Worm (Caenorhabditis elegans) whole organism, dauer: ENCODE results near the gene C30H6.5.

Experiments
- unc-62 ChIP-seq: sonication (generic microtip); optimal IDR thresholded peaks from 2 replicates; lab custom pipeline; 2017; ENCODE audit warnings: missing biosample characterization, missing genetic modification reagents, missing genetic modification characterization

The C30H6.5 gene

DNA sequence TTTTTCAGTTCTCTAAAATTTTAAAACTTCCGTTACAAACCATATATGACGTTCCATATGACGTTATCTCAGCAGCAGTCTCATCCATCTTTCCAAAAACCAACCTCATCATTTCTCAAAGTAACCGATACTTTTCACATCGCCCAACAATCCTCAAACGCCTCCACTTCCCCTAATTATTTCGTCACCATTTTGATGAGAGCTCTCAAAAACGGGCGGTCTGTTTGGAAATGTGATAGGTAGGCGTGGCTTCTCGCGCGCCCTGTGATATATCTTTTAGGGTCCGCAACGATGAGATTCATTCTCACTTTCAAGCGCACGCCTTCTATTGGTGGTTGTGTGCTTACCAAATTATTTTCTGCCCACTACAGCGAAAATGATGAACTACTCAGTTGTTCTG lies 3.3 kb upstream of the C30H6.5 start, which contains the start of gene trh-1:
Gene trh-1, plus strand, starts transcription at position 301 of the 400 bp plus-strand sequence.
- no peak for TF ChIP-seq unc-62 (GFP tag; lab: Kevin White, UChicago)

ce11 chrIV:17376127-17376526 lies 4.6 kb downstream of the C30H6.5 start, which contains the start of gene haf-1:
TSS of gene haf-1 (plus strand) at chrIV:17376427.
- TF ChIP-seq unc-62 (GFP tag; lab: Kevin White, UChicago): no peak

ce11 chrIV:17380061-17380680 lies 8.6 kb downstream of the C30H6.5 start, which contains the start of the genes C30H6.9 and dlat-2:
TSS of gene C30H6.9 (minus strand) at chrIV:17380170.
TSS of gene dlat-2 (plus strand) at chrIV:17380626.
- TF ChIP-seq unc-62 (GFP tag; lab: Kevin White, UChicago): no peak

DNA sequence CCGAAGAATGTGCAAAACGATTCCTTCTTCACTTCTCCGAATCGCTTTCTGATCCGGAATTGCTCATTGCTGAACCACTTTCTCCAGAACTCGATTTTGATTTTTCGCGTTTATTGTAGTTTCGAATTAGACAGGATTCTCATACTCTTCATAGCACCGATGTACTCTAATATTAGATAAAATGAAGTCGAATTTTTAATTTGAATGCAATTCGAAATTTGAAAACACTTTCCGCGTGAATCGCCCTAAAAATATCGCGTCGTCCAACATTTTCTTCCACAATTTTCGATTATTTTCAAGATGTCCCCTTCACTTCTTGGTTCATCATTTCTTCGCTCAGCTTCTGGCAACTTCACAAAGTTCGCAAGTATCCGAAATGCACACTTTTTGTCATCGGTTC lies 10.5 kb downstream of the C30H6.5 start, which contains the start of gene C30H6.8:
Gene C30H6.8, plus strand, starts transcription at position 301 of the 400 bp plus-strand sequence.
- TF ChIP-seq unc-62 (GFP tag; lab: Kevin White, UChicago): no peak

- no peak for TF ChIP-seq unc-62 (GFP tag; lab: Kevin White, UChicago)
Observed at ce11 chrIV:17383046-17383445, 11.5 kb downstream of the C30H6.5 start, which contains the start of gene C30H6.12. TSS of gene C30H6.12 (plus strand) at chrIV:17383346.

DNA sequence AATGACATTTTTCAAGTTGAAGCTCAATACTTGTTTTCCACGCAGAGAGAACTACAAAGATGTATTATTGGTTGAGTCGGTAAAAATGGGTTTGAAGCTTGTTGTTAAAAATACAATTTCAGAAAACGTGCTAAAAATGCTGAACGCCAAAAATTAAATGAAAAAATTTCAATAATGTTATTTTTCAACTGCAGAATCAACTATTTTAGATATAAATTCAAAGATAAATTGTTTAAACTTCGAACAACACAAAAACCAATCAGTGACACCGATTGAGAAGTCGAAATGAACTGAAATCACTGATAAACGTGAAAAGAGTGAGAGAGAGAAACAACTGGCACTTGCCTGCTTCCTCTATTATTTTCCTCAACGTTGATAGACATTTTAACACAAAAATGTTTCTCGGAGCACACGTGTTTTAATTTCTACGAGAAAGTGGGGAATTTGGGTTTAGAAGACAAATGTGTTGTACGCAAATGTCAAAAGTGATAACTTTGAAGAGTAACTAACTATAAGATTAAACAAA lies 15.9 kb downstream of the C30H6.5 start, which contains the start of gene T02D1.8:
Gene T02D1.8, minus strand, starts transcription at position 51 of the 526 bp plus-strand sequence.
- no peak for TF ChIP-seq unc-62 (GFP tag; lab: Kevin White, UChicago)

ce11 chrIV:17395910-17396309 lies 24.3 kb downstream of the C30H6.5 start, which contains the start of gene sru-15:
TSS of gene sru-15 (plus strand) at chrIV:17396210.
- TF ChIP-seq unc-62 (GFP tag; lab: Kevin White, UChicago): no peak

ce11 chrIV:17399455-17399854 lies 27.9 kb downstream of the C30H6.5 start, which contains the start of gene T02D1.4:
TSS of gene T02D1.4 (plus strand) at chrIV:17399755.
- no peak for TF ChIP-seq unc-62 (GFP tag; lab: Kevin White, UChicago)

ce11 chrIV:17405530-17405929 lies 34.0 kb downstream of the C30H6.5 start, which contains the start of gene pmp-4:
TSS of gene pmp-4 (minus strand) at chrIV:17405630.
- TF ChIP-seq unc-62 (GFP tag; lab: Kevin White, UChicago): no peak

- TF ChIP-seq unc-62 (GFP tag; lab: Kevin White, UChicago): no peak
Observed at ce11 chrIV:17406119-17406518, 34.5 kb downstream of the C30H6.5 start.

DNA sequence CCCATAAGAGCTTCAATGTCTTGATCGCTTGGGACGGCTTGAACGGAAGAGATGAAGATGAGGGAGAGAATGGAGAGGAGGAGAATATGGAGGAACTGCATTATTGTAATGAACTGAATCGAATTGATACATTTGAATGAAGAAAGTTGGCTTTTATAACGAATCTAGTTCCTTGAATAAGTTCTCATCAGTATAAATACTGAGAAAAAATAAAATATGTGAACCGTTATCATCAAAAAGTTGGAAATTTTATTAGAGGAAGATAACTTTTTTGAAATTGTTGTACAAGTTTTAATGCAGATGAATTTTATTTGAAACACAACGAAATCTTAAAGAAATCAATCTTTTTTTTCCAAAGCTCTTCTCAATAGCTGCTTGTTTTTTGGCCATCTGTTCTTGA lies 35.5 kb downstream of the C30H6.5 start, which contains the start of gene T02D1.7:
Gene T02D1.7, minus strand, starts transcription at position 101 of the 400 bp plus-strand sequence.
- no peak for TF ChIP-seq unc-62 (GFP tag; lab: Kevin White, UChicago)

ce11 chrIV:17407491-17407890 lies 35.9 kb downstream of the C30H6.5 start, which contains the start of gene T02D1.9:
TSS of gene T02D1.9 (minus strand) at chrIV:17407591.
- TF ChIP-seq unc-62 (GFP tag; lab: Kevin White, UChicago): no peak

DNA sequence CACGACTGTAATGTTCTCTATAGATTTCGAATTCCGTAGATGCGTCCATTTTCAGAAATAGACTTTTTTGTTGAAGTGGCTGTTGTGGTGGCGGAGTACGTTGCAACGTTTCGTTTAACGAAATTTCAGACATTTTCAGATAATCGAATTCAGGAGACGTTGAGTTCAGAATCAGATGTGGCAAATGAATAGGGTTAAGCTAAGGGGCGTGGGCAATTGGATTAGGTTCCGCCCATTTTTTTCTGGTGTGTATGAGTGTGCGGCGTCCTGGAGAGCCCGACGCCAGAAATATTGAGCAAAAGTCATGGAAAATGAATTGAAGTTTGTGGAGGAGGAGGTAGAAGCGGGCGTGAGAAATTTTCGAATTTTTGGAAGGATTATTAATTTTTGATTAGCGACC lies 41.8 kb downstream of the C30H6.5 start:
- no peak for TF ChIP-seq unc-62 (GFP tag; lab: Kevin White, UChicago)

ce11 chrIV:17417723-17418122 lies 46.2 kb downstream of the C30H6.5 start, which contains the start of gene npr-26:
TSS of gene npr-26 (minus strand) at chrIV:17417823.
- TF ChIP-seq unc-62 (GFP tag; lab: Kevin White, UChicago): no peak
